Worm (Caenorhabditis elegans): ENCODE data around the gene unc-69.

The unc-69 gene

DNA sequence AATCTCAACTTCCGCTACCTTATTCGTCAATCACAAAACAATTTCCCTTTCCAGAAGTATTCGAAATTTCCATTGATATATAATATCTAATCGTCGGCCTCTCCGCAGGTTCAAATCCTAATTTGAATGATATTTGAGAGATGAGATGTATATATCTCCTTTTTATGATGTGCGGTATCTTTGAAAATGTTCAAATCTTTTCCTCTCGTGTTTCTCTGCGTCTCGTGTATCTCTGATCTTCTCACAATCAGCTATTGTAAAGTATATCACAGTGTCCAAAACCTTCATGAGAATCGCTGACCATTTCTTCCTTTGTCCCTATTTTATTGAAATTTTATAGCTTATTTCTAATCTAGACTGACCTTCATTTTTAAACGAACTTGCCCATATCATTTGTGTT is 28.9 kb upstream of the unc-69 start:
- TF ChIP-seq ceh-19 (GFP tag; optimal IDR thresholded peaks at IDR 0.05) (no peak), pax-1 (tag; optimal IDR thresholded peaks at IDR 0.05) (no peak), pag-3 (tag; optimal IDR thresholded peaks at IDR 0.05; ENCODE audit: borderline replicate concordance) (no peak), ceh-48 (tag; optimal IDR thresholded peaks at IDR 0.05) (no peak), fkh-10 (GFP tag; optimal IDR thresholded peaks at IDR 0.05) (no peak), odd-2 (tag; optimal IDR thresholded peaks at IDR 0.05) (no peak), ceh-6 (GFP tag; optimal IDR thresholded peaks at IDR 0.05) (no peak), ceh-30 (tag; optimal IDR thresholded peaks at IDR 0.05) (no peak)

ce11 chrIII:10290541-10290940 is 28.2 kb upstream of the unc-69 start:
- TF ChIP-seq ahr-1 (tag; optimal IDR thresholded peaks at IDR 0.05) (no peak), nfya-1 (tag; optimal IDR thresholded peaks at IDR 0.05) (no peak), sdc-2 (tag; optimal IDR thresholded peaks at IDR 0.05) (no peak), ceh-30 (tag; optimal IDR thresholded peaks at IDR 0.05) (no peak), F13H6.1 (tag; optimal IDR thresholded peaks at IDR 0.05) (no peak), rnt-1 (tag; optimal IDR thresholded peaks at IDR 0.05) (no peak), tbx-7 (tag; optimal IDR thresholded peaks at IDR 0.05) (no peak), sox-2 (GFP tag; IDR thresholded peaks at IDR 0.05) (no peak), lim-6 (tag; optimal IDR thresholded peaks at IDR 0.05) (no peak), elt-4 (tag; optimal IDR thresholded peaks at IDR 0.05) (no peak), hlh-8 (tag; optimal IDR thresholded peaks at IDR 0.05) (no peak), ceh-24 (tag; optimal IDR thresholded peaks at IDR 0.05) (no peak), ceh-31 (tag; optimal IDR thresholded peaks at IDR 0.05) (no peak), pax-1 (tag; optimal IDR thresholded peaks at IDR 0.05) (no peak), C08G9.2 (tag; optimal IDR thresholded peaks at IDR 0.05) (no peak), ama-1 (optimal IDR thresholded peaks at IDR 0.05) (no peak), syd-9 (tag; optimal IDR thresholded peaks at IDR 0.05) (no peak), pat-9 (tag; optimal IDR thresholded peaks at IDR 0.05) (no peak), T23F11.4 (GFP tag; optimal IDR thresholded peaks at IDR 0.05) (no peak)

DNA sequence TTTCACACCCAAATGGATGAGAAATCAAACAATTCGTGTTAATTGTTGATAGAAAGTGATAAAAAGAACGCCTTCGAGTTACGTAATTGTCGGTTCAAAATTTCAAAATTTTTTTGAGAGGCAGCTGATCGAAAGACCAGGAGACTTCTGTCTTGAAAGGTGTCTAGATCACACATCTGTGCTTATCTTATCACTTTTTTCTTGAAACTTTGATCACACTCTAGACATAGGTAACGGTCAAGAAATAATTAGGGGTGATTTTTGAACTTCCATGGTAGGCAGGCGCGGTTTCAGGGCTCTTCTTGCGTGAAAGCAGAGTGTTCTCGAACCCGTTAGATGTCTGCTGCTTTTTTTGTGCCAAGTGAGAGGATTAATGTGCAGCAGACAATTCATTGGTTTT is 25.4 kb upstream of the unc-69 start:
- TF ChIP-seq ceh-45 (GFP tag; IDR thresholded peaks at IDR 0.05): no peak
- TF ChIP-seq ceh-22 (tag; optimal IDR thresholded peaks at IDR 0.05): no peak
- no peak for TF ChIP-seq fax-1 (tag; optimal IDR thresholded peaks at IDR 0.05)
- TF ChIP-seq hlh-15 (tag; optimal IDR thresholded peaks at IDR 0.05): no peak
- no peak for TF ChIP-seq gmeb-2 (tag; optimal IDR thresholded peaks at IDR 0.05)
- no peak for TF ChIP-seq tbx-2 (tag; optimal IDR thresholded peaks at IDR 0.05)
- no peak for TF ChIP-seq ceh-48 (tag; optimal IDR thresholded peaks at IDR 0.05)
- TF ChIP-seq elt-2 (tag; optimal IDR thresholded peaks at IDR 0.05): no peak
- TF ChIP-seq K02D7.2 (tag; optimal IDR thresholded peaks at IDR 0.05): no peak
- no peak for TF ChIP-seq hlh-6 (tag; optimal IDR thresholded peaks at IDR 0.05)
- no peak for TF ChIP-seq hlh-13 (GFP tag; optimal IDR thresholded peaks at IDR 0.05)

- TF ChIP-seq odd-2 (tag; optimal IDR thresholded peaks at IDR 0.05) (no peak), dmd-4 (tag; optimal IDR thresholded peaks at IDR 0.05; ENCODE audit: borderline replicate concordance) (no peak), Y22D7AL.16 (tag; optimal IDR thresholded peaks at IDR 0.05) (no peak), ceh-48 (tag; optimal IDR thresholded peaks at IDR 0.05) (no peak), pax-1 (tag; optimal IDR thresholded peaks at IDR 0.05) (no peak), rnt-1 (tag; optimal IDR thresholded peaks at IDR 0.05) (no peak), K02D7.2 (tag; optimal IDR thresholded peaks at IDR 0.05) (no peak)
These were observed 24.8 kb upstream of the unc-69 start for ce11 chrIII:10293946-10294345.

ce11 chrIII:10294837-10295236 is 23.9 kb upstream of the unc-69 start, which contains the start of gene vglu-2:
Gene vglu-2 (plus strand): TSS chrIII:10295137.
- TF ChIP-seq ceh-45 (GFP tag; IDR thresholded peaks at IDR 0.05) (no peak), Y22D7AL.16 (tag; optimal IDR thresholded peaks at IDR 0.05) (no peak), ceh-6 (GFP tag; optimal IDR thresholded peaks at IDR 0.05) (no peak), pqm-1 (tag; optimal IDR thresholded peaks at IDR 0.05) (no peak), pros-1 (tag; optimal IDR thresholded peaks at IDR 0.05) (no peak), unc-42 (tag; optimal IDR thresholded peaks at IDR 0.05) (no peak), sox-2 (GFP tag; IDR thresholded peaks at IDR 0.05) (no peak), syd-9 (tag; optimal IDR thresholded peaks at IDR 0.05) (no peak), ceh-19 (GFP tag; optimal IDR thresholded peaks at IDR 0.05) (no peak), pax-1 (tag; optimal IDR thresholded peaks at IDR 0.05) (no peak), unc-55 (GFP tag; optimal IDR thresholded peaks at IDR 0.05) (no peak), unc-86 (tag; optimal IDR thresholded peaks at IDR 0.05) (no peak), hlh-6 (tag; optimal IDR thresholded peaks at IDR 0.05) (no peak), ceh-9 (tag; optimal IDR thresholded peaks at IDR 0.05) (no peak), hlh-13 (GFP tag; optimal IDR thresholded peaks at IDR 0.05) (no peak), ama-1 (optimal IDR thresholded peaks at IDR 0.05) (no peak), C08G9.2 (tag; optimal IDR thresholded peaks at IDR 0.05) (no peak), ceh-24 (tag; optimal IDR thresholded peaks at IDR 0.05) (no peak), ceh-2 (tag; optimal IDR thresholded peaks at IDR 0.05) (no peak)
